Worm (Caenorhabditis elegans): ENCODE data around the gene F22B7.1.
A peak's percentile ranks its signal among the peaks of the same experiment; 100 is the strongest.

F22B7.1 gene

DNA sequence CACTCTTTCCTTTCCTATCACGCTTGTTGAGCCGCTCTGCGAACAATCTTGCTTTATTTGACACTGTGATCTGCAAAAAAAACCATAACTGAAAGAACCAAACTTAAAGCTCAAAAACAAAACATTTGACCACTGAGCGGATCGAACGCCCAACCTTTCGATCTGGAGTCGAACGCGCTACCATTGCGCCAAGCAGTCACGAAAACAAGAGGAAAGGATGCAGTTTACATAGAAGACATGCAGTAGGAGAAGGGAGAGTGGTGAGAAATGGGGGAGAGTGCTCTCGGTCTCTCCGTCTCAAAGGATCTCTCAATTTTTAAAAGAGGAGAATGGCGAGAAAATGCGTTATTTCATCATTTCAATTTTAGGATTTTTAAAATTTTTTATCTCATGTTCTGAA is 13.2 kb downstream of the F22B7.1 start (continued):
- TF ChIP-seq unc-42 (tag; optimal IDR thresholded peaks at IDR 0.05) (peak; percentile 69), lim-6 (tag; optimal IDR thresholded peaks at IDR 0.05) (peak; percentile 85), F13H6.1 (tag; optimal IDR thresholded peaks at IDR 0.05) (peak; percentile 85), ceh-9 (tag; optimal IDR thresholded peaks at IDR 0.05) (peak; percentile 83), T23F11.4 (GFP tag; optimal IDR thresholded peaks at IDR 0.05) (peak; percentile 94), pqm-1 (tag; optimal IDR thresholded peaks at IDR 0.05) (peak; percentile 50), K09A11.1 (tag; optimal IDR thresholded peaks at IDR 0.05; ENCODE audit: insufficient read depth) (peak; percentile 91), syd-9 (tag; optimal IDR thresholded peaks at IDR 0.05) (peak; percentile 94), C38D4.7 (GFP tag; optimal IDR thresholded peaks at IDR 0.05) (peak; percentile 91), C08G9.2 (tag; optimal IDR thresholded peaks at IDR 0.05) (peak; percentile 90), ceh-45 (GFP tag; IDR thresholded peaks at IDR 0.05) (peak; percentile 91), ceh-2 (tag; optimal IDR thresholded peaks at IDR 0.05) (peak; percentile 84), ref-2 (tag; optimal IDR thresholded peaks at IDR 0.05) (peak; percentile 93), eyg-1 (tag; optimal IDR thresholded peaks at IDR 0.05) (peak; percentile 97), odd-2 (tag; optimal IDR thresholded peaks at IDR 0.05) (peak; percentile 86), nhr-11 (tag; optimal IDR thresholded peaks at IDR 0.05) (no peak)

DNA sequence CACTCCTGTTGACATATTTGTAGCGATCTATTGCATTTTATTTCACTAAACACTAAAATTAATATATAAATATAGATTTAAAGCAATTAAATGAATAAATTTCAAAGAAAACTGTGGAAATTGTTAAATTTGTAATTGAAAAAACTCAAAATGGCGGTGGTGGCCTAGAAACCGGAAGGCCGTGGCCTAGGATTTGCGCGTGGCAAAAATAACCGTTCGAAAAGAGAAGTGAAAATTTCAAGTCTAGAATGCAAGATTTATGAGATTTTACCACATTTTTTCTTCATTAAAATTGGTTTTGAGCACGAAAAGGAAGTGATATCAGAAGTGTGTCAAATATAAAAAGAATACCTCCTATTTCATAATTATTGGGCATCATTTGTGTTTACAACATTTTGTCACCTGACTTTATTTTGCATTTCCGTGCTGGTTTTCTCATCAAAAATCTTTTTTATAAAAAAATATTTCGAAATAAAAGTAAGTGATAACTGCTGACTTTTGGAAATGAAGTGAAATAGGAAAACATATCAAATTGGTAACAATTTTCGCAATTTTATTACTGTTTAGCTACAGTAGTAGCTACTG is 18.6 kb downstream of the F22B7.1 start, which contains the start of gene fli-1:
TSS of gene fli-1 (minus strand) at position 58 of the 585 bp plus-strand sequence.
- TF ChIP-seq K09A11.1 (tag; optimal IDR thresholded peaks at IDR 0.05; ENCODE audit: insufficient read depth), result no peak
- TF ChIP-seq ceh-19 (GFP tag; optimal IDR thresholded peaks at IDR 0.05), result no peak
- TF ChIP-seq elt-2 (tag; optimal IDR thresholded peaks at IDR 0.05), result peak; percentile 18
- TF ChIP-seq sdc-2 (tag; optimal IDR thresholded peaks at IDR 0.05), result no peak
- no peak for TF ChIP-seq fkh-6 (tag; optimal IDR thresholded peaks at IDR 0.05)
- TF ChIP-seq ets-4 (tag; optimal IDR thresholded peaks at IDR 0.05), result peak; percentile 29
- TF ChIP-seq hlh-30 (tag; optimal IDR thresholded peaks at IDR 0.05; ENCODE audit: insufficient read depth), result no peak
- TF ChIP-seq F13H6.1 (tag; optimal IDR thresholded peaks at IDR 0.05), result no peak
- no peak for TF ChIP-seq lin-11 (tag; optimal IDR thresholded peaks at IDR 0.05)
- no peak for TF ChIP-seq fkh-10 (GFP tag; optimal IDR thresholded peaks at IDR 0.05)
- TF ChIP-seq pqm-1 (tag; optimal IDR thresholded peaks at IDR 0.05), result no peak
- peak; percentile 68 for TF ChIP-seq C08G9.2 (tag; optimal IDR thresholded peaks at IDR 0.05)
- no peak for TF ChIP-seq lim-6 (tag; optimal IDR thresholded peaks at IDR 0.05)
- peak; percentile 49 for TF ChIP-seq ceh-31 (tag; optimal IDR thresholded peaks at IDR 0.05)
- no peak for TF ChIP-seq Y22D7AL.16 (tag; optimal IDR thresholded peaks at IDR 0.05)
- peak; percentile 6 for TF ChIP-seq tbx-2 (tag; optimal IDR thresholded peaks at IDR 0.05)
- TF ChIP-seq eyg-1 (tag; optimal IDR thresholded peaks at IDR 0.05), result no peak
- no peak for TF ChIP-seq fax-1 (tag; optimal IDR thresholded peaks at IDR 0.05)
- no peak for TF ChIP-seq ama-1 (optimal IDR thresholded peaks at IDR 0.05)
- TF ChIP-seq ceh-2 (tag; optimal IDR thresholded peaks at IDR 0.05), result peak; percentile 53
- TF ChIP-seq tbx-7 (tag; optimal IDR thresholded peaks at IDR 0.05), result peak; percentile 4
- TF ChIP-seq syd-9 (tag; optimal IDR thresholded peaks at IDR 0.05), result no peak
- no peak for TF ChIP-seq sox-2 (GFP tag; IDR thresholded peaks at IDR 0.05)
- no peak for TF ChIP-seq ceh-30 (tag; optimal IDR thresholded peaks at IDR 0.05)
- no peak for TF ChIP-seq ceh-48 (tag; optimal IDR thresholded peaks at IDR 0.05)
- no peak for TF ChIP-seq pha-4 (tag; optimal IDR thresholded peaks at IDR 0.05)
- TF ChIP-seq ceh-24 (tag; optimal IDR thresholded peaks at IDR 0.05), result no peak
- no peak for TF ChIP-seq unc-55 (GFP tag; optimal IDR thresholded peaks at IDR 0.05)
- TF ChIP-seq gmeb-2 (tag; optimal IDR thresholded peaks at IDR 0.05), result no peak
- no peak for TF ChIP-seq sox-4 (tag; optimal IDR thresholded peaks at IDR 0.05)
- no peak for TF ChIP-seq ceh-18 (tag; optimal IDR thresholded peaks at IDR 0.05)

DNA sequence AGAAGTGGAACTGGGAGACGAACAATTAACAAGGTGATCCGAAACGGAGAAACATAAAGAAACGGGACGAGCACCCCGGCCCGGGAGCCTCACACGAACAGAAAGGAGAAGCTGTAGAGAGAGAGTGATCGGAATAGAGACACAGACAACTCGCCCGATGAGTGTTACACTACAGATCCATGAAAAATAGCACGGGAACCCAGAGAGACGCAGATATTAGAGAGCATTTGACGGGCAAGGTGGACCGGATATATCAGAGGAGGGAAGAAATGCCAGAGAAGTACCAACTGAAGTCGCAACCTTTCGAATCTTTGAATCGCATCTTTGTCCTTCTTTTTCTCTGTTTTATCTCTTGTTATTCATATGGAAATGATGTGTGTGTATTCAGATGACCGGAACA is 19.3 kb downstream of the F22B7.1 start, which contains the start of gene anmt-1:
TSS of gene anmt-1 (plus strand) at position 388 of the 400 bp plus-strand sequence.
- no peak for TF ChIP-seq ceh-9 (tag; optimal IDR thresholded peaks at IDR 0.05)
- no peak for TF ChIP-seq fkh-10 (GFP tag; optimal IDR thresholded peaks at IDR 0.05)
- TF ChIP-seq pqm-1 (tag; optimal IDR thresholded peaks at IDR 0.05), result no peak
- TF ChIP-seq unc-55 (GFP tag; optimal IDR thresholded peaks at IDR 0.05), result peak; percentile 83
- no peak for TF ChIP-seq C38D4.7 (GFP tag; optimal IDR thresholded peaks at IDR 0.05)
- no peak for TF ChIP-seq ztf-16 (tag; optimal IDR thresholded peaks at IDR 0.05)
- TF ChIP-seq K02D7.2 (tag; optimal IDR thresholded peaks at IDR 0.05), result no peak
- no peak for TF ChIP-seq hlh-6 (tag; optimal IDR thresholded peaks at IDR 0.05)
- no peak for TF ChIP-seq pax-1 (tag; optimal IDR thresholded peaks at IDR 0.05)
- TF ChIP-seq fkh-6 (tag; optimal IDR thresholded peaks at IDR 0.05), result no peak
- TF ChIP-seq odd-2 (tag; optimal IDR thresholded peaks at IDR 0.05), result no peak
- TF ChIP-seq madf-2 (tag; optimal IDR thresholded peaks at IDR 0.05), result no peak
- TF ChIP-seq npax-4 (tag; optimal IDR thresholded peaks at IDR 0.05), result no peak
- TF ChIP-seq pat-9 (tag; optimal IDR thresholded peaks at IDR 0.05), result peak; percentile 17
- TF ChIP-seq T23F11.4 (GFP tag; optimal IDR thresholded peaks at IDR 0.05), result no peak
